Worm (Caenorhabditis elegans) whole organism, L4 larva: ENCODE measurements around the gene Y62H9A.10.

ENCODE experiments used
- F37D6.2 ChIP-seq: sonication (generic microtip); optimal IDR thresholded peaks from 2 replicates; lab custom pipeline; 2016; ENCODE audit warnings: mild to moderate bottlenecking, missing genetic modification characterization, missing compliant biosample characterization
- ZK546.5 ChIP-seq, 2 experiments: sonication (generic microtip); optimal IDR thresholded peaks; 2 replicates each; lab custom pipeline; 2017; ENCODE audit warnings: missing biosample characterization in 2 of 2, missing genetic modification characterization in 2 of 2
- aha-1 ChIP-seq: fragments of 150-350 bp; peaks from one replicate; lab custom pipeline; 2014; ENCODE audit warnings: missing biosample characterization, missing genetic modification characterization
- aly-2 ChIP-seq: sonication (generic microtip); optimal IDR thresholded peaks from 2 replicates; lab custom pipeline; 2018; ENCODE audit warnings: missing biosample characterization, missing genetic modification characterization
- fkh-10 ChIP-seq: fragments of 150-350 bp; optimal IDR thresholded peaks from 2 replicates; lab custom pipeline; 2014; ENCODE audit warnings: missing biosample characterization, missing genetic modification reagents, missing genetic modification characterization
- jun-1 ChIP-seq: fragments of 150-350 bp; optimal IDR thresholded peaks from 2 replicates; lab custom pipeline; 2014; ENCODE audit warnings: missing biosample characterization, missing genetic modification reagents, missing genetic modification characterization
- mep-1 ChIP-seq: fragments of 150-350 bp; sonication (generic microtip); optimal IDR thresholded peaks from 3 replicates; lab custom pipeline; 2014; ENCODE audit warnings: missing biosample characterization, missing genetic modification characterization
- pqm-1 ChIP-seq: sonication (generic microtip); optimal IDR thresholded peaks from 2 replicates; lab custom pipeline; 2017; ENCODE audit warnings: missing biosample characterization, missing genetic modification characterization
- skn-1 ChIP-seq: fragments of 150-350 bp; optimal IDR thresholded peaks from 2 replicates; lab custom pipeline; 2014; ENCODE audit warnings: missing biosample characterization, missing genetic modification characterization
- snpc-1.2 ChIP-seq: fragments of 200-800 bp; sonication (Bioruptor generic); IDR thresholded peaks from 2 replicates; pipeline ENCODE4 v1.3.6; 2022; ENCODE audit warnings: missing genetic modification reagents, missing genetic modification characterization, missing compliant biosample characterization
- unc-39 ChIP-seq: sonication (generic microtip); optimal IDR thresholded peaks from 2 replicates; lab custom pipeline; 2017; ENCODE audit warnings: missing biosample characterization, missing genetic modification characterization
- zag-1 ChIP-seq: fragments of 150-350 bp; optimal IDR thresholded peaks from 2 replicates; lab custom pipeline; 2014; ENCODE audit warnings: missing biosample characterization, missing genetic modification characterization

- TF ChIP-seq zag-1 (tag; lab: Kevin White, UChicago) (no peak), ZK546.5 (tag; optimal IDR thresholded peaks at IDR 0.05; lab: Kevin White, UChicago) (no peak), pqm-1 (tag; lab: Kevin White, UChicago) (no peak), mep-1 (tag; lab: Kevin White, UChicago) (no peak), snpc-1.2 (GFP tag; lab: Robert Waterston, UW) (no peak), skn-1 (tag; lab: Kevin White, UChicago) (no peak), aha-1 (no peak), jun-1 (tag; lab: Kevin White, UChicago) (no peak), F37D6.2 (tag; lab: Kevin White, UChicago) (no peak), fkh-10 (GFP tag; lab: Kevin White, UChicago) (no peak), aly-2 (tag; lab: Kevin White, UChicago) (no peak), unc-39 (tag; lab: Kevin White, UChicago) (no peak)
These were observed 14.1 kb upstream of the Y62H9A.10 start, which contains the start of gene Y62H9A.13 for ce11 chrX:11916705-11917104.
